Fruit fly (Drosophila melanogaster) whole organism, embryonic: Measurements from ENCODE around the gene Nepl20.
A peak's percentile ranks its signal among the peaks of the same experiment; 100 is the strongest.

Experiments
- CG1024 ChIP-seq: fragments of 200-800 bp; sonication (Bioruptor generic); IDR thresholded peaks from 2 replicates; pipeline ENCODE4 v1.3.6; 2022; ENCODE audit warnings: missing biosample characterization, missing genetic modification characterization
- CG10654 ChIP-seq: fragments of 200-800 bp; sonication (Bioruptor generic); optimal IDR thresholded peaks from 2 replicates; lab custom pipeline; 2016; ENCODE audit warnings: missing biosample characterization, missing genetic modification characterization
- CG11560 ChIP-seq: fragments of 200-800 bp; sonication (Bioruptor generic); IDR thresholded peaks from 3 replicates; pipeline ENCODE4 v1.3.6; 2022; ENCODE audit warnings: missing biosample characterization, missing genetic modification characterization
- CG12659 ChIP-seq: fragments of 200-800 bp; sonication (Bioruptor generic); optimal IDR thresholded peaks from 3 replicates; lab custom pipeline; 2017; ENCODE audit warnings: mild to moderate bottlenecking, missing biosample characterization, missing genetic modification reagents, missing genetic modification characterization
- CG13287 ChIP-seq: fragments of 200-800 bp; sonication (Bioruptor generic); IDR thresholded peaks from 2 replicates; pipeline ENCODE4 v1.3.6; 2022; ENCODE audit warnings: missing biosample characterization, missing genetic modification characterization; ENCODE audit not compliant: partially characterized antibody
- CG14710 ChIP-seq: fragments of 200-800 bp; sonication (Bioruptor generic); optimal IDR thresholded peaks from 3 replicates; lab custom pipeline; 2019; ENCODE audit warnings: missing biosample characterization, mild to moderate bottlenecking, missing genetic modification characterization, moderate library complexity
- CG18011 ChIP-seq: fragments of 200-800 bp; sonication (Bioruptor generic); optimal IDR thresholded peaks from 2 replicates; lab custom pipeline; 2017; ENCODE audit warnings: missing biosample characterization, missing genetic modification characterization, mild to moderate bottlenecking, moderate library complexity, missing genotype
- CG18764 ChIP-seq: fragments of 200-800 bp; sonication (Bioruptor generic); optimal IDR thresholded peaks from 3 replicates; lab custom pipeline; 2016; ENCODE audit warnings: missing biosample characterization, missing genetic modification characterization
- CG2120 ChIP-seq: fragments of 200-800 bp; sonication (Bioruptor generic); optimal IDR thresholded peaks from 3 replicates; lab custom pipeline; 2016; ENCODE audit warnings: missing biosample characterization, missing genetic modification characterization
- CG31388 ChIP-seq: fragments of 200-800 bp; sonication (Bioruptor generic); optimal IDR thresholded peaks from 2 replicates; lab custom pipeline; 2016; ENCODE audit warnings: missing biosample characterization, missing genetic modification characterization
- CG3847 ChIP-seq: fragments of 200-800 bp; sonication (Bioruptor generic); IDR thresholded peaks from 2 replicates; pipeline ENCODE4 v1.3.6; 2022; ENCODE audit warnings: missing biosample characterization, missing genetic modification characterization
- CG4854 ChIP-seq: fragments of 200-800 bp; sonication (Bioruptor generic); optimal IDR thresholded peaks from 2 replicates; lab custom pipeline; 2016; ENCODE audit warnings: missing biosample characterization, missing genetic modification characterization, inconsistent platforms
- CG6175 ChIP-seq: fragments of 200-800 bp; sonication (Bioruptor generic); IDR thresholded peaks from 3 replicates; pipeline ENCODE4 v1.3.6; 2022; ENCODE audit warnings: missing biosample characterization, missing genetic modification characterization
- CG7963 ChIP-seq: fragments of 200-800 bp; sonication (Bioruptor generic); IDR thresholded peaks from 3 replicates; pipeline ENCODE4 v1.3.6; 2022; ENCODE audit warnings: missing biosample characterization, missing genetic modification characterization; ENCODE audit not compliant: partially characterized antibody
- CG9609 ChIP-seq: fragments of 200-800 bp; sonication (Bioruptor generic); optimal IDR thresholded peaks from 3 replicates; lab custom pipeline; 2016; ENCODE audit warnings: missing biosample characterization, missing genetic modification characterization
- Ets97D ChIP-seq: fragments of 200-800 bp; sonication (Bioruptor generic); optimal IDR thresholded peaks from 3 replicates; lab custom pipeline; 2016; ENCODE audit warnings: missing biosample characterization, missing genetic modification characterization
- Hand ChIP-seq: fragments of 200-800 bp; sonication (Bioruptor generic); optimal IDR thresholded peaks from 2 replicates; lab custom pipeline; 2017; ENCODE audit warnings: mild to moderate bottlenecking, missing biosample characterization, missing genetic modification reagents, missing genetic modification characterization
- HmgD ChIP-seq: fragments of 200-800 bp; sonication (Bioruptor generic); optimal IDR thresholded peaks from 3 replicates; lab custom pipeline; 2016; ENCODE audit warnings: missing biosample characterization, missing genetic modification characterization
- Hr3 ChIP-seq: fragments of 200-800 bp; sonication (Bioruptor generic); optimal IDR thresholded peaks from 3 replicates; lab custom pipeline; 2016; ENCODE audit warnings: missing biosample characterization, missing genetic modification characterization
- Lhr ChIP-seq: fragments of 200-800 bp; sonication (Bioruptor generic); optimal IDR thresholded peaks from 3 replicates; lab custom pipeline; 2017; ENCODE audit warnings: mild to moderate bottlenecking, missing biosample characterization, missing genetic modification reagents, missing genetic modification characterization
- Mad ChIP-seq: fragments of 200-800 bp; sonication (Bioruptor generic); optimal IDR thresholded peaks from 2 replicates; lab custom pipeline; 2016; ENCODE audit warnings: missing biosample characterization, missing genetic modification characterization
- Mes4 ChIP-seq: fragments of 200-800 bp; sonication (Bioruptor generic); optimal IDR thresholded peaks from 2 replicates; lab custom pipeline; 2016; ENCODE audit warnings: missing biosample characterization, missing genetic modification characterization
- PHDP ChIP-seq: fragments of 200-800 bp; sonication (Bioruptor generic); optimal IDR thresholded peaks from 3 replicates; lab custom pipeline; 2018; ENCODE audit warnings: missing biosample characterization, mild to moderate bottlenecking, missing genetic modification characterization, moderate library complexity
- Trl ChIP-seq, 3 experiments: fragments of >200 bp in 2 of 3; fragments of 200-800 bp in 1 of 3; sonication (Bioruptor generic) in 1 of 3; optimal IDR thresholded peaks; 2 replicates in 1 of 3; 3 replicates in 2 of 3; lab custom pipeline; 2016 to 2017; ENCODE audit warnings: missing biosample characterization in 1 of 3, missing genetic modification characterization in 1 of 3
- Xrp1 ChIP-seq: fragments of 200-800 bp; sonication (Bioruptor generic); IDR thresholded peaks from 2 replicates; pipeline ENCODE4 v1.3.6; 2022; ENCODE audit warnings: missing biosample characterization, missing genetic modification characterization
- bab2 ChIP-seq: fragments of 200-800 bp; sonication (Bioruptor generic); optimal IDR thresholded peaks from 2 replicates; lab custom pipeline; 2016; ENCODE audit warnings: missing biosample characterization, missing genetic modification characterization
- caup ChIP-seq: fragments of 200-800 bp; sonication (Bioruptor generic); optimal IDR thresholded peaks from 3 replicates; lab custom pipeline; 2017; ENCODE audit warnings: missing biosample characterization, mild to moderate bottlenecking, missing genetic modification characterization, moderate library complexity; ENCODE audit not compliant: severe bottlenecking
- ewg ChIP-seq: fragments of 200-800 bp; sonication (Bioruptor generic); optimal IDR thresholded peaks from 3 replicates; lab custom pipeline; 2017; ENCODE audit warnings: mild to moderate bottlenecking, missing biosample characterization, missing genetic modification reagents, missing genetic modification characterization
- eyg ChIP-seq: fragments of 200-800 bp; sonication (Bioruptor generic); optimal IDR thresholded peaks from 3 replicates; lab custom pipeline; 2016; ENCODE audit warnings: missing biosample characterization, missing genetic modification characterization
- grau ChIP-seq: fragments of 200-800 bp; optimal IDR thresholded peaks from 3 replicates; lab custom pipeline; 2019; ENCODE audit warnings: missing biosample characterization, mild to moderate bottlenecking, missing genetic modification characterization, moderate library complexity
- gro ChIP-seq: fragments of 200-800 bp; sonication (Bioruptor generic); optimal IDR thresholded peaks from 2 replicates; lab custom pipeline; 2016; ENCODE audit warnings: missing biosample characterization, missing genetic modification characterization
- gsb ChIP-seq: fragments of 200-800 bp; sonication (Bioruptor generic); IDR thresholded peaks from 2 replicates; pipeline ENCODE4 v1.3.6; 2022; ENCODE audit warnings: missing biosample characterization, missing genetic modification characterization
- her ChIP-seq: fragments of 200-800 bp; sonication (Bioruptor generic); optimal IDR thresholded peaks from 2 replicates; lab custom pipeline; 2016; ENCODE audit warnings: missing biosample characterization, missing genetic modification characterization
- ind ChIP-seq: fragments of 200-800 bp; sonication (Bioruptor generic); optimal IDR thresholded peaks from 3 replicates; lab custom pipeline; 2016; ENCODE audit warnings: missing biosample characterization, missing genetic modification characterization
- jumu ChIP-seq: fragments of 200-800 bp; sonication (Bioruptor generic); optimal IDR thresholded peaks from 3 replicates; lab custom pipeline; 2016; ENCODE audit warnings: missing biosample characterization, missing genetic modification characterization
- kah ChIP-seq: fragments of 200-800 bp; sonication (Bioruptor generic); optimal IDR thresholded peaks from 2 replicates; lab custom pipeline; 2018; ENCODE audit warnings: missing biosample characterization, mild to moderate bottlenecking, missing genetic modification characterization
- mam ChIP-seq: fragments of 200-800 bp; sonication (Bioruptor generic); optimal IDR thresholded peaks from 3 replicates; lab custom pipeline; 2016; ENCODE audit warnings: missing biosample characterization, missing genetic modification characterization
- nerfin-1 ChIP-seq: fragments of 200-800 bp; sonication (Bioruptor generic); optimal IDR thresholded peaks from 3 replicates; lab custom pipeline; 2019; ENCODE audit warnings: missing biosample characterization, mild to moderate bottlenecking, missing genetic modification characterization, moderate library complexity
- nmo ChIP-seq: fragments of 200-800 bp; sonication (Bioruptor generic); optimal IDR thresholded peaks from 2 replicates; lab custom pipeline; 2018; ENCODE audit warnings: missing biosample characterization, mild to moderate bottlenecking, missing genetic modification characterization, moderate library complexity
- oc ChIP-seq: fragments of 200-800 bp; sonication (Bioruptor generic); optimal IDR thresholded peaks from 2 replicates; lab custom pipeline; 2018; ENCODE audit warnings: missing biosample characterization, mild to moderate bottlenecking, missing genetic modification characterization, moderate library complexity
- phol ChIP-seq: fragments of 200-800 bp; sonication (Bioruptor generic); optimal IDR thresholded peaks from 3 replicates; lab custom pipeline; 2018; ENCODE audit warnings: missing biosample characterization, mild to moderate bottlenecking, missing genetic modification characterization, moderate library complexity
- pzg ChIP-seq: fragments of 200-800 bp; sonication (Bioruptor generic); optimal IDR thresholded peaks from 3 replicates; lab custom pipeline; 2018; ENCODE audit warnings: missing biosample characterization, mild to moderate bottlenecking, missing genetic modification characterization, moderate library complexity
- seq ChIP-seq: fragments of 200-800 bp; sonication (Bioruptor generic); IDR thresholded peaks from 2 replicates; pipeline ENCODE4 v1.3.6; 2022; ENCODE audit warnings: missing biosample characterization, missing genetic modification characterization
- sob ChIP-seq: fragments of 200-800 bp; sonication (Bioruptor generic); IDR thresholded peaks from 2 replicates; pipeline ENCODE4 v1.3.6; 2022; ENCODE audit warnings: missing biosample characterization, missing genetic modification characterization
- sr ChIP-seq: fragments of 200-800 bp; sonication (Bioruptor generic); IDR thresholded peaks from 3 replicates; pipeline ENCODE4 v1.3.6; 2022; ENCODE audit warnings: missing biosample characterization, missing genetic modification characterization
- sug ChIP-seq: fragments of 200-800 bp; optimal IDR thresholded peaks from 2 replicates; lab custom pipeline; 2019; ENCODE audit warnings: missing biosample characterization, mild to moderate bottlenecking, missing genetic modification characterization, moderate library complexity
- wek ChIP-seq: fragments of 200-800 bp; sonication (Bioruptor generic); optimal IDR thresholded peaks from 3 replicates; lab custom pipeline; 2018; ENCODE audit warnings: missing biosample characterization, mild to moderate bottlenecking, missing genetic modification characterization, moderate library complexity
- zen2 ChIP-seq: fragments of 200-800 bp; sonication (Bioruptor generic); IDR thresholded peaks from 3 replicates; pipeline ENCODE4 v1.3.6; 2022; ENCODE audit warnings: missing biosample characterization, missing genetic modification characterization; ENCODE audit not compliant: partially characterized antibody

The Nepl20 gene

dm6 chr3R:28887559-28888432 lies 7.2 kb downstream of the Nepl20 start, which contains the start of the genes CG33203 and Doa (continued):
- TF ChIP-seq jumu (GFP tag; lab: Kevin White, UChicago) (peak; percentile 72), CG10654 (GFP tag; lab: Kevin White, UChicago) (peak; percentile 31), CG7963 (GFP tag; lab: Robert Waterston, UW) (peak; percentile 62; the same call in 2 of the 3 replicates), CG2120 (GFP tag; lab: Kevin White, UChicago) (peak; percentile 77), CG11560 (tag; lab: Robert Waterston, UW) (no peak), CG14710 (tag; lab: Kevin White, UChicago) (peak; percentile 68), ewg (GFP tag; lab: Kevin White, UChicago) (peak; percentile 100), Xrp1 (GFP tag; lab: Robert Waterston, UW) (peak; percentile 14; the same call in 1 of the 2 replicates), sob (GFP tag; lab: Robert Waterston, UW) (peak; percentile 78), zen2 (peak; percentile 75), gro (GFP tag; lab: Kevin White, UChicago) (peak; percentile 31), seq (GFP tag; lab: Robert Waterston, UW) (no peak), HmgD (GFP tag; lab: Kevin White, UChicago) (peak; percentile 46), Hand (no peak), phol (tag; lab: Kevin White, UChicago) (peak; percentile 53), kah (GFP tag; lab: Kevin White, UChicago) (no peak), ind (GFP tag; lab: Kevin White, UChicago) (peak; percentile 33), oc (tag; lab: Kevin White, UChicago) (peak; percentile 32), Ets97D (GFP tag; lab: Kevin White, UChicago) (peak; percentile 93), Mes4 (GFP tag; lab: Kevin White, UChicago) (no peak), CG6175 (GFP tag; lab: Robert Waterston, UW) (no peak), sr (no peak), CG9609 (GFP tag; lab: Kevin White, UChicago) (peak; percentile 56), her (peak; percentile 30), gsb (GFP tag; lab: Robert Waterston, UW) (no peak), pzg (GFP tag; lab: Kevin White, UChicago) (peak; percentile 95), PHDP (tag; lab: Kevin White, UChicago) (peak; percentile 24), Hr3 (peak; percentile 40), CG4854 (no peak), nerfin-1 (peak; percentile 95), grau (tag; lab: Kevin White, UChicago) (peak; percentile 33), mam (GFP tag; lab: Kevin White, UChicago) (peak; percentile 76), wek (GFP tag; lab: Kevin White, UChicago) (peak; percentile 76), Trl (optimal IDR thresholded peaks at IDR 0.05; lab: Kevin White, UChicago) (no peak), Trl (GFP tag; optimal IDR thresholded peaks at IDR 0.05; lab: Kevin White, UChicago) (peak; percentile 47), bab2 (GFP tag; lab: Kevin White, UChicago) (peak; percentile 46), nmo (peak; percentile 68), caup (GFP tag; lab: Kevin White, UChicago) (peak; percentile 25), Mad (GFP tag; lab: Kevin White, UChicago) (peak; percentile 33), CG12659 (GFP tag; lab: Kevin White, UChicago) (peak; percentile 55), CG18011 (peak; percentile 20), Lhr (GFP tag; lab: Kevin White, UChicago) (peak; percentile 80), eyg (GFP tag; lab: Kevin White, UChicago) (peak; percentile 16), CG1024 (GFP tag; lab: Robert Waterston, UW) (no peak), CG18764 (GFP tag; lab: Kevin White, UChicago) (peak; percentile 14), CG3847 (GFP tag; lab: Robert Waterston, UW) (peak; percentile 80), CG31388 (no peak), CG13287 (peak; percentile 90), sug (tag; lab: Kevin White, UChicago) (peak; percentile 32)
